Fruit fly (Drosophila melanogaster) whole organism, embryonic: ENCODE measurements around the gene CG5070.

ENCODE experiments used
- Abd-B ChIP-seq: fragments of 200-800 bp; sonication (Bioruptor generic); optimal IDR thresholded peaks from 2 replicates; lab custom pipeline; 2018; ENCODE audit warnings: missing biosample characterization, mild to moderate bottlenecking, missing genetic modification characterization, moderate library complexity
- Aef1 ChIP-seq: fragments of 200-800 bp; sonication (Bioruptor generic); IDR thresholded peaks from 3 replicates; pipeline ENCODE4 v1.3.6; 2022; ENCODE audit warnings: missing biosample characterization, missing genetic modification characterization
- Atf6 ChIP-seq: fragments of 200-800 bp; sonication (Bioruptor generic); IDR thresholded peaks from 2 replicates; pipeline ENCODE4 v1.3.6; 2022; ENCODE audit warnings: missing biosample characterization, missing genetic modification characterization
- CG10462 ChIP-seq: fragments of 200-800 bp; sonication (Bioruptor generic); optimal IDR thresholded peaks from 2 replicates; lab custom pipeline; 2016; ENCODE audit warnings: missing biosample characterization, missing genetic modification characterization
- CG10959 ChIP-seq: fragments of 200-800 bp; sonication (Bioruptor generic); IDR thresholded peaks from 2 replicates; pipeline ENCODE4 v1.3.6; 2022; ENCODE audit warnings: missing biosample characterization, missing genetic modification characterization
- CG12104 ChIP-seq: fragments of 200-800 bp; sonication (Bioruptor generic); optimal IDR thresholded peaks from 3 replicates; lab custom pipeline; 2016; ENCODE audit warnings: missing biosample characterization, missing genetic modification characterization
- CG13894 ChIP-seq: fragments of 200-800 bp; sonication (Bioruptor generic); optimal IDR thresholded peaks from 3 replicates; lab custom pipeline; 2018; ENCODE audit warnings: missing biosample characterization, mild to moderate bottlenecking, missing genetic modification characterization, moderate library complexity
- CG14050 ChIP-seq: fragments of 200-800 bp; sonication (Bioruptor generic); IDR thresholded peaks from 3 replicates; pipeline ENCODE4 v1.3.6; 2022; ENCODE audit warnings: missing biosample characterization, missing genetic modification characterization
- CG16813 ChIP-seq: fragments of 200-800 bp; sonication (Bioruptor generic); IDR thresholded peaks from 3 replicates; pipeline ENCODE4 v1.3.6; 2022; ENCODE audit warnings: missing biosample characterization, missing genetic modification characterization; ENCODE audit not compliant: partially characterized antibody
- CG3847 ChIP-seq: fragments of 200-800 bp; sonication (Bioruptor generic); IDR thresholded peaks from 2 replicates; pipeline ENCODE4 v1.3.6; 2022; ENCODE audit warnings: missing biosample characterization, missing genetic modification characterization
- CG4328 ChIP-seq: fragments of 200-800 bp; sonication (Bioruptor generic); optimal IDR thresholded peaks from 3 replicates; lab custom pipeline; 2017; ENCODE audit warnings: missing biosample characterization, missing genetic modification reagents, missing genetic modification characterization
- CG4360 ChIP-seq: fragments of 200-800 bp; sonication (Bioruptor generic); IDR thresholded peaks from 2 replicates; pipeline ENCODE4 v1.3.6; 2022; ENCODE audit warnings: missing biosample characterization, missing genetic modification characterization
- CG4424 ChIP-seq: fragments of 200-800 bp; sonication (Bioruptor generic); optimal IDR thresholded peaks from 3 replicates; lab custom pipeline; 2016; ENCODE audit warnings: missing biosample characterization, missing genetic modification characterization
- CG4707 ChIP-seq: fragments of 200-800 bp; sonication (Bioruptor generic); optimal IDR thresholded peaks from 2 replicates; lab custom pipeline; 2018; ENCODE audit warnings: missing biosample characterization, mild to moderate bottlenecking, missing genetic modification characterization, moderate library complexity
- CG6272 ChIP-seq: fragments of 200-800 bp; sonication (Bioruptor generic); IDR thresholded peaks from 2 replicates; pipeline ENCODE4 v1.3.6; 2022; ENCODE audit warnings: missing biosample characterization, missing genetic modification characterization
- CG8944 ChIP-seq: fragments of 200-800 bp; sonication (Bioruptor generic); optimal IDR thresholded peaks from 3 replicates; lab custom pipeline; 2016; ENCODE audit warnings: missing biosample characterization, missing genetic modification characterization
- Chrac-16 ChIP-seq: fragments of 200-800 bp; sonication (Bioruptor generic); optimal IDR thresholded peaks from 3 replicates; lab custom pipeline; 2016; ENCODE audit warnings: missing biosample characterization, missing genetic modification characterization
- E2f2 ChIP-seq: fragments of 200-800 bp; sonication (Bioruptor generic); IDR thresholded peaks from 2 replicates; pipeline ENCODE4 v1.3.6; 2022; ENCODE audit warnings: missing biosample characterization, missing genetic modification characterization
- Elba2 ChIP-seq: fragments of 200-800 bp; sonication (Bioruptor generic); optimal IDR thresholded peaks from 3 replicates; lab custom pipeline; 2016; ENCODE audit warnings: missing biosample characterization, missing genetic modification characterization
- Ets65A ChIP-seq: fragments of 200-800 bp; sonication (Bioruptor generic); peaks from one replicate; lab custom pipeline; 2016; ENCODE audit warnings: missing biosample characterization, missing genetic modification characterization
- HLH4C ChIP-seq: fragments of 200-800 bp; sonication (Bioruptor generic); IDR thresholded peaks from 3 replicates; pipeline ENCODE4 v1.3.6; 2022; ENCODE audit warnings: missing biosample characterization, missing genetic modification characterization; ENCODE audit not compliant: partially characterized antibody
- Hr51 ChIP-seq, 2 experiments: fragments of 200-800 bp; sonication (Bioruptor generic); optimal IDR thresholded peaks; 2 replicates in 1 of 2; 3 replicates in 1 of 2; lab custom pipeline; 2016 to 2018; ENCODE audit warnings: missing biosample characterization in 2 of 2, missing genetic modification characterization in 2 of 2, mild to moderate bottlenecking in 1 of 2, moderate library complexity in 1 of 2
- MESR4 ChIP-seq: fragments of 200-800 bp; sonication (Bioruptor generic); optimal IDR thresholded peaks from 2 replicates; lab custom pipeline; 2018; ENCODE audit warnings: missing biosample characterization, mild to moderate bottlenecking, missing genetic modification characterization, moderate library complexity
- PHDP ChIP-seq: fragments of 200-800 bp; sonication (Bioruptor generic); optimal IDR thresholded peaks from 3 replicates; lab custom pipeline; 2018; ENCODE audit warnings: missing biosample characterization, mild to moderate bottlenecking, missing genetic modification characterization, moderate library complexity
- Pdp1 ChIP-seq, 2 experiments: fragments of 200-800 bp; sonication (Bioruptor generic); optimal IDR thresholded peaks; 3 replicates each; lab custom pipeline; 2016; ENCODE audit warnings: missing biosample characterization in 2 of 2, missing genetic modification characterization in 2 of 2, mild to moderate bottlenecking in 1 of 2, moderate library complexity in 1 of 2
- Sox102F ChIP-seq: fragments of 200-800 bp; sonication (Bioruptor generic); optimal IDR thresholded peaks from 2 replicates; lab custom pipeline; 2018; ENCODE audit warnings: missing biosample characterization, mild to moderate bottlenecking, missing genetic modification characterization, moderate library complexity
- TFAM ChIP-seq: fragments of 200-800 bp; sonication (Bioruptor generic); optimal IDR thresholded peaks from 2 replicates; lab custom pipeline; 2017; ENCODE audit warnings: missing biosample characterization, missing genetic modification characterization, inconsistent platforms
- Xrp1 ChIP-seq: fragments of 200-800 bp; sonication (Bioruptor generic); IDR thresholded peaks from 2 replicates; pipeline ENCODE4 v1.3.6; 2022; ENCODE audit warnings: missing biosample characterization, missing genetic modification characterization
- btn ChIP-seq: fragments of 200-800 bp; sonication (Bioruptor generic); optimal IDR thresholded peaks from 2 replicates; lab custom pipeline; 2016; ENCODE audit warnings: missing biosample characterization, missing genetic modification characterization
- dmrt99B ChIP-seq: fragments of 200-800 bp; sonication (Bioruptor generic); optimal IDR thresholded peaks from 2 replicates; lab custom pipeline; 2018; ENCODE audit warnings: missing biosample characterization, mild to moderate bottlenecking, missing genetic modification characterization, moderate library complexity
- en ChIP-seq: fragments of 200-800 bp; sonication (Bioruptor generic); optimal IDR thresholded peaks from 2 replicates; lab custom pipeline; 2016; ENCODE audit warnings: missing biosample characterization, missing genetic modification characterization
- fd64A ChIP-seq: fragments of 200-800 bp; sonication (Bioruptor generic); optimal IDR thresholded peaks from 3 replicates; lab custom pipeline; 2018; ENCODE audit warnings: missing biosample characterization, mild to moderate bottlenecking, missing genetic modification characterization
- h ChIP-seq: fragments of >200 bp; optimal IDR thresholded peaks from 2 replicates; lab custom pipeline; 2017
- kni ChIP-seq: fragments of 200-800 bp; sonication (Bioruptor generic); optimal IDR thresholded peaks from 3 replicates; lab custom pipeline; 2017; ENCODE audit warnings: mild to moderate bottlenecking, missing biosample characterization, missing genetic modification reagents, missing genetic modification characterization
- luna ChIP-seq: fragments of 200-800 bp; sonication (Bioruptor generic); optimal IDR thresholded peaks from 2 replicates; lab custom pipeline; 2016; ENCODE audit warnings: missing biosample characterization, missing genetic modification characterization
- odd ChIP-seq: fragments of 200-800 bp; sonication (Bioruptor generic); optimal IDR thresholded peaks from 2 replicates; lab custom pipeline; 2017; ENCODE audit warnings: missing biosample characterization, mild to moderate bottlenecking, missing genetic modification characterization
- org-1 ChIP-seq: fragments of 200-800 bp; sonication (Bioruptor generic); optimal IDR thresholded peaks from 2 replicates; lab custom pipeline; 2017; ENCODE audit warnings: missing biosample characterization, missing genetic modification characterization
- pho ChIP-seq: fragments of 200-800 bp; sonication (Bioruptor generic); optimal IDR thresholded peaks from 2 replicates; lab custom pipeline; 2016; ENCODE audit warnings: missing biosample characterization, missing genetic modification characterization
- psq ChIP-seq: fragments of 200-800 bp; sonication (Bioruptor generic); optimal IDR thresholded peaks from 2 replicates; lab custom pipeline; 2017; ENCODE audit warnings: missing biosample characterization, missing genetic modification characterization
- scrt ChIP-seq: fragments of 200-800 bp; sonication (Bioruptor generic); optimal IDR thresholded peaks from 2 replicates; lab custom pipeline; 2018; ENCODE audit warnings: missing biosample characterization, mild to moderate bottlenecking, missing genetic modification characterization, moderate library complexity
- sima ChIP-seq: fragments of 200-800 bp; sonication (Bioruptor generic); optimal IDR thresholded peaks from 2 replicates; lab custom pipeline; 2016; ENCODE audit warnings: missing biosample characterization, missing genetic modification characterization
- sug ChIP-seq: fragments of 200-800 bp; optimal IDR thresholded peaks from 2 replicates; lab custom pipeline; 2019; ENCODE audit warnings: missing biosample characterization, mild to moderate bottlenecking, missing genetic modification characterization, moderate library complexity

CG5070 gene

dm6 chrX:17207865-17208486 is 5.1 kb downstream of the CG5070 start, which contains the start of gene CG32563:
Gene CG32563, plus strand, starts transcription at chrX:17208436.
- TF ChIP-seq CG13894, result peak; percentile 99
- TF ChIP-seq Abd-B (GFP tag; lab: Kevin White, UChicago), result no peak
- TF ChIP-seq Aef1 (GFP tag; lab: Robert Waterston, UW), result no peak
- TF ChIP-seq pho (GFP tag; lab: Kevin White, UChicago), result no peak
- no peak for TF ChIP-seq CG4328 (GFP tag; lab: Kevin White, UChicago)
- peak; percentile 2 for TF ChIP-seq Ets65A (GFP tag; lab: Kevin White, UChicago)
- no peak for TF ChIP-seq CG3847 (GFP tag; lab: Robert Waterston, UW)
- TF ChIP-seq E2f2 (GFP tag; lab: Robert Waterston, UW), result no peak
- no peak for TF ChIP-seq PHDP (tag; lab: Kevin White, UChicago)
- TF ChIP-seq org-1 (GFP tag; lab: Kevin White, UChicago), result no peak
- TF ChIP-seq CG16813 (GFP tag; lab: Robert Waterston, UW), result no peak
- no peak for TF ChIP-seq CG14050 (GFP tag; lab: Robert Waterston, UW)
- no peak for TF ChIP-seq Elba2 (GFP tag; lab: Kevin White, UChicago)
- TF ChIP-seq CG4424, result no peak
- peak in 1 of 2 experiments; percentile 64 for TF ChIP-seq Pdp1 (GFP tag; optimal IDR thresholded peaks at IDR 0.05; lab: Kevin White, UChicago)
- no peak for TF ChIP-seq HLH4C (GFP tag; lab: Robert Waterston, UW)
- TF ChIP-seq dmrt99B (tag; lab: Kevin White, UChicago), result no peak
- TF ChIP-seq CG4707 (GFP tag; lab: Kevin White, UChicago), result no peak
- TF ChIP-seq Xrp1 (GFP tag; lab: Robert Waterston, UW), result no peak
- no peak for TF ChIP-seq fd64A (GFP tag; lab: Kevin White, UChicago)

DNA sequence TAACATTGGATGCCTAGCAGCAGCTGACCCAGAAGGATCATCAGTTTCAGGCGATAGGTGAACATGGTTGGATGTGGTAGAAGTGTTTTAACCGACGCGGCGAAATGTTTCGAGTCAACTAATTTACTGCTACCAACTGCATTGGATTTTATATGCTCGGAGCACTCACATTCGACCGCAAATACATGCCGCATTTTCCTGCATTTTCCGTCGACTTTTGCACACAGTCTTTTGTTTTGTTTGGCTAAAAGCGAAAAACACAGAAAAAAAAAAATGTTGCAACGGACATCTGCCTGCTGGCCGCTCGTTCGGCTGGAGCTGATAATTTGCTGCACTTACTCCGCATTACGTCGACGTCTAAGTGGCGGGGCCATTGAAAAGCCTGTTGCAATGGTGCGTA is 7.0 kb downstream of the CG5070 start, which contains the start of gene CG12995:
Gene CG12995 (minus strand): TSS at position 101 of the 400 bp plus-strand sequence.
- TF ChIP-seq MESR4 (GFP tag; lab: Kevin White, UChicago), result no peak
- no peak for TF ChIP-seq Sox102F (GFP tag; lab: Kevin White, UChicago)
- TF ChIP-seq TFAM, result no peak
- TF ChIP-seq scrt (GFP tag; lab: Kevin White, UChicago), result no peak
- TF ChIP-seq h, result no peak
- TF ChIP-seq CG4424, result no peak
- no peak for TF ChIP-seq sima
- TF ChIP-seq btn (GFP tag; lab: Kevin White, UChicago), result no peak
- TF ChIP-seq CG12104 (GFP tag; lab: Kevin White, UChicago), result no peak
- TF ChIP-seq Atf6 (GFP tag; lab: Robert Waterston, UW), result no peak
- TF ChIP-seq sug (tag; lab: Kevin White, UChicago), result no peak
- TF ChIP-seq en (GFP tag; lab: Kevin White, UChicago), result no peak
- TF ChIP-seq luna (GFP tag; lab: Kevin White, UChicago), result no peak

DNA sequence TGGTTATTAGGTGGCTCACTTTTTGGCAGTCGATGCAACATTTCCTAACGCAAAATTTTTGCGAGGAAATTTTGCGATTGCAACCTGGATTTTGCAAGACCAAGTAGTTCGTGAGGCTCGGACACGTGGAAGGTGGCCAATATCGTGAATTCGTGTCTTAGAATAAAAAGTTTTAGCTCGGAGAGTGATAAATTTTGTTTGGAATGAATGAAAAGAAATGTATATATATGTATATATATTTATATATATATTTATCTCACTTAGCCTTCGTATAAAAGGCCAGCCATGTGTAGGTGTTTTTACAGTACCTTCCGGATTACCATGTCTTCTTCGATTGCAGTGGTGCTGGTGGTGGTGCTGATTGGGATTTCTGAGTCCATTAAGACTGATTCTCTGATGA is 9.1 kb downstream of the CG5070 start, which contains the start of gene CG18258:
Gene CG18258 (plus strand): TSS at position 301 of the 400 bp plus-strand sequence.
- no peak for TF ChIP-seq odd
- TF ChIP-seq Chrac-16 (GFP tag; lab: Kevin White, UChicago), result no peak
- no peak for TF ChIP-seq psq (GFP tag; lab: Kevin White, UChicago)
- TF ChIP-seq CG10462 (GFP tag; lab: Kevin White, UChicago), result no peak
- TF ChIP-seq CG6272 (GFP tag; lab: Robert Waterston, UW), result no peak
- TF ChIP-seq kni (GFP tag; lab: Kevin White, UChicago), result no peak
- TF ChIP-seq CG4360, result no peak
- no peak for TF ChIP-seq CG10959
- TF ChIP-seq Hr51 (GFP tag; optimal IDR thresholded peaks at IDR 0.05; lab: Kevin White, UChicago), result no peak
- TF ChIP-seq CG8944 (GFP tag; lab: Kevin White, UChicago), result no peak
